Worm (Caenorhabditis elegans) whole organism, L3 larva: ENCODE data around the gene T04C12.8.

ENCODE experiments used
- R02D3.7 ChIP-seq: fragments of 150-350 bp; optimal IDR thresholded peaks from 2 replicates; lab custom pipeline; 2014; ENCODE audit warnings: missing biosample characterization, missing genetic modification characterization
- ZK546.5 ChIP-seq: sonication (generic microtip); optimal IDR thresholded peaks from 2 replicates; lab custom pipeline; 2017; ENCODE audit warnings: missing biosample characterization, missing genetic modification characterization
- ama-1 ChIP-seq: fragments of 150-350 bp; optimal IDR thresholded peaks from 2 replicates; lab custom pipeline; 2018
- ceh-28 ChIP-seq: fragments of 150-350 bp; optimal IDR thresholded peaks from 2 replicates; lab custom pipeline; 2014; ENCODE audit warnings: missing biosample characterization, missing genetic modification reagents, missing genetic modification characterization
- daf-12 ChIP-seq: fragments of 150-350 bp; optimal IDR thresholded peaks from 2 replicates; lab custom pipeline; 2014; ENCODE audit warnings: missing biosample characterization, missing genetic modification reagents, missing genetic modification characterization
- elt-2 ChIP-seq: sonication (generic microtip); optimal IDR thresholded peaks from 2 replicates; lab custom pipeline; 2016; ENCODE audit warnings: missing genetic modification reagents, mild to moderate bottlenecking, missing genetic modification characterization, missing compliant biosample characterization
- elt-3 ChIP-seq, 3 experiments: fragments of 150-350 bp in 1 of 3; sonication (generic microtip) in 2 of 3; optimal IDR thresholded peaks; 2 replicates in 2 of 3; 4 replicates in 1 of 3; lab custom pipeline; 2014 to 2017; ENCODE audit warnings: missing biosample characterization in 3 of 3, missing genetic modification characterization in 3 of 3
- eor-1 ChIP-seq, 2 experiments: fragments of 150-350 bp; optimal IDR thresholded peaks; 2 replicates each; lab custom pipeline; 2014 to 2018; ENCODE audit warnings: missing biosample characterization in 2 of 2, missing genetic modification characterization in 2 of 2
- fkh-10 ChIP-seq: sonication (generic microtip); optimal IDR thresholded peaks from 2 replicates; lab custom pipeline; 2017; ENCODE audit warnings: missing biosample characterization, missing genetic modification reagents, missing genetic modification characterization
- fkh-2 ChIP-seq: fragments of 150-350 bp; optimal IDR thresholded peaks from 2 replicates; lab custom pipeline; 2014; ENCODE audit warnings: missing biosample characterization, missing genetic modification reagents, missing genetic modification characterization
- fos-1 ChIP-seq: fragments of 150-350 bp; optimal IDR thresholded peaks from 2 replicates; lab custom pipeline; 2014; ENCODE audit warnings: missing biosample characterization, missing genetic modification characterization
- hmg-11 ChIP-seq: sonication (generic microtip); optimal IDR thresholded peaks from 2 replicates; lab custom pipeline; 2016; ENCODE audit warnings: missing genetic modification characterization, missing compliant biosample characterization
- jun-1 ChIP-seq: fragments of 150-350 bp; optimal IDR thresholded peaks from 2 replicates; lab custom pipeline; 2014; ENCODE audit warnings: missing biosample characterization, missing genetic modification reagents, missing genetic modification characterization
- lin-15B ChIP-seq: fragments of 150-350 bp; optimal IDR thresholded peaks from 2 replicates; lab custom pipeline; 2014; ENCODE audit warnings: missing biosample characterization, missing genetic modification characterization
- lin-39 ChIP-seq: fragments of 150-350 bp; optimal IDR thresholded peaks from 2 replicates; lab custom pipeline; 2018; ENCODE audit warnings: missing biosample characterization, missing genetic modification reagents, missing genetic modification characterization
- lsy-12 ChIP-seq: sonication (generic microtip); optimal IDR thresholded peaks from 2 replicates; lab custom pipeline; 2016; ENCODE audit warnings: mild to moderate bottlenecking, missing genetic modification characterization, missing compliant biosample characterization
- mdl-1 ChIP-seq: fragments of 150-350 bp; optimal IDR thresholded peaks from 2 replicates; lab custom pipeline; 2014; ENCODE audit warnings: missing biosample characterization, missing genetic modification characterization
- nfya-1 ChIP-seq: sonication (generic microtip); optimal IDR thresholded peaks from 2 replicates; lab custom pipeline; 2017; ENCODE audit warnings: missing genetic modification characterization, mild to moderate bottlenecking, missing compliant biosample characterization, antibody characterized with exemption, moderate library complexity; ENCODE audit not compliant: insufficient read depth
- nhr-11 ChIP-seq: fragments of 150-350 bp; optimal IDR thresholded peaks from 2 replicates; lab custom pipeline; 2014; ENCODE audit warnings: missing biosample characterization, missing genetic modification characterization
- nhr-23 ChIP-seq: fragments of 150-350 bp; optimal IDR thresholded peaks from 2 replicates; lab custom pipeline; 2014; ENCODE audit warnings: missing biosample characterization, missing genetic modification reagents, missing genetic modification characterization
- nhr-237 ChIP-seq: fragments of 150-350 bp; optimal IDR thresholded peaks from 2 replicates; lab custom pipeline; 2014; ENCODE audit warnings: missing biosample characterization, missing genetic modification characterization
- nhr-25 ChIP-seq: sonication (generic microtip); optimal IDR thresholded peaks from 2 replicates; lab custom pipeline; 2017; ENCODE audit warnings: missing biosample characterization, missing genetic modification characterization
- nhr-43 ChIP-seq: sonication (generic microtip); optimal IDR thresholded peaks from 2 replicates; lab custom pipeline; 2016; ENCODE audit warnings: mild to moderate bottlenecking, missing genetic modification characterization, missing compliant biosample characterization; ENCODE audit not compliant: poor library complexity, severe bottlenecking
- nhr-67 ChIP-seq: fragments of 150-350 bp; optimal IDR thresholded peaks from 2 replicates; lab custom pipeline; 2014; ENCODE audit warnings: missing biosample characterization, missing genetic modification characterization
- nhr-76 ChIP-seq: fragments of 150-350 bp; sonication (generic microtip); optimal IDR thresholded peaks from 5 replicates; lab custom pipeline; 2014; ENCODE audit warnings: missing biosample characterization, missing genetic modification characterization
- nhr-77 ChIP-seq: fragments of 150-350 bp; optimal IDR thresholded peaks from 2 replicates; lab custom pipeline; 2014; ENCODE audit warnings: missing biosample characterization, missing genetic modification characterization
- pha-4 ChIP-seq: fragments of 150-350 bp; optimal IDR thresholded peaks from 2 replicates; lab custom pipeline; 2014; ENCODE audit warnings: missing biosample characterization, missing genetic modification reagents, missing genetic modification characterization
- pqm-1 ChIP-seq: fragments of 150-350 bp; optimal IDR thresholded peaks from 2 replicates; lab custom pipeline; 2017; ENCODE audit warnings: missing biosample characterization, missing genetic modification characterization, inconsistent platforms
- skn-1 ChIP-seq: fragments of 150-350 bp; optimal IDR thresholded peaks from 2 replicates; lab custom pipeline; 2014; ENCODE audit warnings: missing biosample characterization, missing genetic modification characterization
- snpc-4 ChIP-seq: fragments of 150-350 bp; optimal IDR thresholded peaks from 2 replicates; lab custom pipeline; 2014; ENCODE audit warnings: missing biosample characterization, missing genetic modification characterization
- tbx-2 ChIP-seq: sonication (generic microtip); optimal IDR thresholded peaks from 2 replicates; lab custom pipeline; 2016; ENCODE audit warnings: mild to moderate bottlenecking, missing genetic modification characterization, missing compliant biosample characterization
- unc-39 ChIP-seq: sonication (generic microtip); optimal IDR thresholded peaks from 4 replicates; lab custom pipeline; 2017; ENCODE audit warnings: missing biosample characterization, missing genetic modification characterization
- unc-62 ChIP-seq: fragments of 150-350 bp; sonication (generic microtip); optimal IDR thresholded peaks from 4 replicates; lab custom pipeline; 2014; ENCODE audit warnings: missing biosample characterization, missing genetic modification reagents, missing genetic modification characterization
- zag-1 ChIP-seq: fragments of 150-350 bp; optimal IDR thresholded peaks from 2 replicates; lab custom pipeline; 2014; ENCODE audit warnings: missing biosample characterization, missing genetic modification characterization
- ztf-11 ChIP-seq: fragments of 150-350 bp; optimal IDR thresholded peaks from 2 replicates; lab custom pipeline; 2014; ENCODE audit warnings: missing biosample characterization, missing genetic modification characterization

T04C12.8 gene

ce11 chrV:11075209-11076027 lies 6.3 kb upstream of the T04C12.8 start:
- TF ChIP-seq ZK546.5 (tag; lab: Kevin White, UChicago) (no peak), mdl-1 (tag; lab: Kevin White, UChicago) (peak; percentile 23), hmg-11 (tag; lab: Kevin White, UChicago) (peak; percentile 85), lin-15B (tag; lab: Kevin White, UChicago) (peak; percentile 61), zag-1 (no peak), nfya-1 (peak; percentile 78), nhr-25 (peak; percentile 68), R02D3.7 (tag; lab: Kevin White, UChicago) (no peak), nhr-23 (tag; lab: Kevin White, UChicago) (peak; percentile 26), snpc-4 (tag; lab: Kevin White, UChicago) (peak; percentile 28), ama-1 (lab: Kevin White, UChicago) (peak; percentile 64)

DNA sequence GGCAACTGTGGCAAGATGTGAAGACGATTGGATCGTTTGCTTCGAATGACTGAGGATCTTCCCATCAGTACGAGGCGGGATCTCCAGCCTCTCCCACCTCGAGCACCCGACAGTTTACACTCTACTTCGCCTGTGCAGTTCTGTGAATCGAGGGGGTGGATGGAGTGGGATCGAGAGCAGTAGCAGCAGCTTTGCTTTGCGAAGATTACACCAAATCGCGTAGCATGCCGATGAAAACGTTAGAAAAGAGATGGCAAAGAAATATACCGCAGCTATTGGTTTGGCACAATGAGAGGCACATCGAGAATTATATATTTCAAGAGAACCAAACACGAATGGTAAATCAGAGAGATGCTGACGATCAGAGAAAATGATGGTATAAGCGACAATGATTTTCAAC lies 5.3 kb upstream of the T04C12.8 start, which contains the start of gene act-3:
TSS of gene act-3 (minus strand) at position 51 of the 400 bp plus-strand sequence.
- peak; percentile 27 for TF ChIP-seq lin-39 (tag; lab: Kevin White, UChicago)
- no peak for TF ChIP-seq fkh-10 (GFP tag; lab: Kevin White, UChicago)
- TF ChIP-seq nfya-1, result peak; percentile 40
- TF ChIP-seq pha-4 (tag; lab: Kevin White, UChicago), result peak; percentile 1
- TF ChIP-seq nhr-77 (tag; lab: Kevin White, UChicago), result no peak

- TF ChIP-seq unc-62 (no peak), tbx-2 (tag; lab: Kevin White, UChicago) (no peak), pqm-1 (no peak), eor-1 (tag; optimal IDR thresholded peaks at IDR 0.05; lab: Kevin White, UChicago) (no peak), pha-4 (tag; lab: Kevin White, UChicago) (no peak), ceh-28 (tag; lab: Kevin White, UChicago) (no peak), unc-39 (tag; lab: Kevin White, UChicago) (no peak), daf-12 (tag; lab: Kevin White, UChicago) (no peak), fkh-2 (tag; lab: Kevin White, UChicago) (no peak), nhr-67 (no peak), fos-1 (tag; lab: Kevin White, UChicago) (no peak), nhr-76 (tag; lab: Kevin White, UChicago) (no peak), elt-3 (tag; optimal IDR thresholded peaks at IDR 0.05; lab: Kevin White, UChicago) (no peak), nhr-43 (tag; lab: Kevin White, UChicago) (no peak)
Measured at ce11 chrV:11073354-11073753, 4.2 kb upstream of the T04C12.8 start.

- TF ChIP-seq ama-1 (lab: Kevin White, UChicago) (peak; percentile 20), fkh-2 (tag; lab: Kevin White, UChicago) (no peak)
Measured at ce11 chrV:11071453-11071852, 2.3 kb upstream of the T04C12.8 start.

ce11 chrV:11070388-11070787 lies 1.2 kb upstream of the T04C12.8 start:
- TF ChIP-seq elt-2 (peak; percentile 54), nhr-43 (tag; lab: Kevin White, UChicago) (peak; percentile 34), nhr-237 (no peak), lin-39 (tag; lab: Kevin White, UChicago) (no peak), ceh-28 (tag; lab: Kevin White, UChicago) (peak; percentile 66), pha-4 (tag; lab: Kevin White, UChicago) (peak; percentile 62), nhr-25 (peak; percentile 36), jun-1 (tag; lab: Kevin White, UChicago) (peak; percentile 2), pqm-1 (peak; percentile 47)

- no peak for TF ChIP-seq nhr-43 (tag; lab: Kevin White, UChicago)
- no peak for TF ChIP-seq ztf-11 (tag; lab: Kevin White, UChicago)
- no peak for TF ChIP-seq skn-1 (tag; lab: Kevin White, UChicago)
- no peak for TF ChIP-seq nfya-1
- no peak for TF ChIP-seq fos-1 (tag; lab: Kevin White, UChicago)
- no peak for TF ChIP-seq tbx-2 (tag; lab: Kevin White, UChicago)
- no peak for TF ChIP-seq lsy-12 (tag; lab: Kevin White, UChicago)
- no peak for TF ChIP-seq nhr-67
- TF ChIP-seq nhr-11 (tag; lab: Kevin White, UChicago), result no peak
- TF ChIP-seq unc-62, result no peak
- TF ChIP-seq hmg-11 (tag; lab: Kevin White, UChicago), result no peak
Measured at ce11 chrV:11065513-11065912, 3.6 kb downstream of the T04C12.8 start, which contains the start of gene nlp-80. Gene nlp-80 (minus strand): TSS chrV:11065613.
